Worm (Caenorhabditis elegans) whole organism, early embryonic: Measurements from ENCODE around the gene C25F9.2.

Experiments used
- B0310.2 ChIP-seq: sonication (generic microtip); optimal IDR thresholded peaks from 2 replicates; lab custom pipeline; 2016; ENCODE audit warnings: mild to moderate bottlenecking, missing genetic modification characterization, missing compliant biosample characterization
- F13C5.2 ChIP-seq: sonication (generic microtip); optimal IDR thresholded peaks from 2 replicates; lab custom pipeline; 2017; ENCODE audit warnings: mild to moderate bottlenecking, missing genetic modification characterization, inconsistent platforms, missing compliant biosample characterization
- ama-1 ChIP-seq: fragments of 150-350 bp; optimal IDR thresholded peaks from 2 replicates; lab custom pipeline; 2014
- ets-7 ChIP-seq: sonication (generic microtip); optimal IDR thresholded peaks from 2 replicates; lab custom pipeline; 2016; ENCODE audit warnings: missing genotype, missing genetic modification characterization, missing compliant biosample characterization
- flt-1 ChIP-seq: fragments of 200-800 bp; sonication (Bioruptor generic); IDR thresholded peaks from 2 replicates; pipeline ENCODE4 v1.3.6; 2022; ENCODE audit warnings: missing genetic modification characterization, missing compliant biosample characterization
- hmbx-1 ChIP-seq: sonication (generic microtip); optimal IDR thresholded peaks from 2 replicates; lab custom pipeline; 2016; ENCODE audit warnings: mild to moderate bottlenecking, missing genetic modification characterization, missing compliant biosample characterization
- hnd-1 ChIP-seq: sonication (generic microtip); optimal IDR thresholded peaks from 2 replicates; lab custom pipeline; 2016; ENCODE audit warnings: missing genetic modification characterization, missing compliant biosample characterization
- pes-1 ChIP-seq: fragments of 200-800 bp; sonication (Bioruptor generic); IDR thresholded peaks from 2 replicates; pipeline ENCODE4 v1.3.6; 2022; ENCODE audit warnings: missing genetic modification reagents, missing genetic modification characterization, missing compliant biosample characterization
- sea-1 ChIP-seq: fragments of 200-800 bp; sonication (Bioruptor generic); conservative IDR thresholded peaks from 2 replicates; pipeline ENCODE4 v1.3.6; 2022; ENCODE audit warnings: missing genetic modification characterization, missing compliant biosample characterization

DNA sequence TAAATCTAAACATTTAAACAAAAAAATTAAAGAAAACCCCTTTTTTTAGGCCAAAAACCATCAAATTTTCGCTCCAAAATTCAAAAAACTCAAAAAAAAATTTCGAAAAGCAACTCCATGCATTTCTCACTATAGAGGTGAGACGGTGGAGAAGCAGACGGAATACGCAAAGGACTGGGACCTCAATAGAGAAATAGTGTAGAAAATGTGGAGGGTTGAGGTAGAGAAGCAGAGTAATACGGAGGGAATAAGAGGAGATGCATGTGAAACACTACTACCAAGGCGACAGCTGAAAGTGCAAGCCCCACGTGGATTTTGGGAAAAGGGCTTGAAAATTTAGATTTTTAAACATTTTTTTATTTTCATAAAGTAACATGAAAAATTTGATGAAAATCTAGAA is 30.0 kb upstream of the C25F9.2 start:
- no peak for TF ChIP-seq sea-1
- no peak for TF ChIP-seq flt-1 (GFP tag; lab: Robert Waterston, UW)
- TF ChIP-seq F13C5.2 (tag; lab: Kevin White, UChicago), result no peak
- TF ChIP-seq pes-1 (GFP tag; lab: Robert Waterston, UW), result no peak
- no peak for TF ChIP-seq hmbx-1 (tag; lab: Kevin White, UChicago)
- no peak for TF ChIP-seq ama-1 (lab: Kevin White, UChicago)
- TF ChIP-seq ets-7 (tag; lab: Kevin White, UChicago), result no peak
- no peak for TF ChIP-seq hnd-1 (tag; lab: Kevin White, UChicago)
- no peak for TF ChIP-seq B0310.2
